Worm (Caenorhabditis elegans): ENCODE measurements around the gene gadr-4.

ce11 chrII:4011518-4011917 lies 50.9 kb downstream of the gadr-4 start:
- TF ChIP-seq hlh-30 (tag; optimal IDR thresholded peaks at IDR 0.05; ENCODE audit: insufficient read depth) (no peak), fkh-10 (GFP tag; optimal IDR thresholded peaks at IDR 0.05) (no peak), lin-11 (tag; optimal IDR thresholded peaks at IDR 0.05) (no peak), odd-2 (tag; optimal IDR thresholded peaks at IDR 0.05) (no peak), ceh-2 (tag; optimal IDR thresholded peaks at IDR 0.05) (no peak), nhr-11 (tag; optimal IDR thresholded peaks at IDR 0.05) (no peak), unc-55 (GFP tag; optimal IDR thresholded peaks at IDR 0.05) (no peak), hlh-13 (GFP tag; optimal IDR thresholded peaks at IDR 0.05) (no peak)
